Fruit fly (Drosophila melanogaster) whole organism, embryonic: ENCODE data around the gene Lasp.

ENCODE experiments used
- ATbp ChIP-seq: fragments of 200-800 bp; sonication (Bioruptor generic); optimal IDR thresholded peaks from 2 replicates; lab custom pipeline; 2017; ENCODE audit warnings: missing biosample characterization, mild to moderate bottlenecking, missing genetic modification characterization, missing genetic modification reagents
- Ada2b ChIP-seq: fragments of 200-800 bp; sonication (Bioruptor generic); IDR thresholded peaks from 2 replicates; pipeline ENCODE4 v1.3.6; 2022; ENCODE audit warnings: missing biosample characterization, missing genetic modification characterization
- CG13123 ChIP-seq: fragments of 200-800 bp; sonication (Bioruptor generic); optimal IDR thresholded peaks from 2 replicates; lab custom pipeline; 2016; ENCODE audit warnings: missing biosample characterization, missing genetic modification characterization
- CG6765 ChIP-seq: fragments of 200-800 bp; sonication (Bioruptor generic); optimal IDR thresholded peaks from 3 replicates; lab custom pipeline; 2017; ENCODE audit warnings: missing biosample characterization, mild to moderate bottlenecking, missing genetic modification characterization
- CG9609 ChIP-seq: fragments of 200-800 bp; sonication (Bioruptor generic); optimal IDR thresholded peaks from 3 replicates; lab custom pipeline; 2016; ENCODE audit warnings: missing biosample characterization, missing genetic modification characterization
- CoRest ChIP-seq: fragments of 200-800 bp; sonication (Bioruptor generic); optimal IDR thresholded peaks from 3 replicates; lab custom pipeline; 2018; ENCODE audit warnings: missing biosample characterization, mild to moderate bottlenecking, missing genetic modification characterization, moderate library complexity
- E2f2 ChIP-seq: fragments of 200-800 bp; sonication (Bioruptor generic); IDR thresholded peaks from 2 replicates; pipeline ENCODE4 v1.3.6; 2022; ENCODE audit warnings: missing biosample characterization, missing genetic modification characterization
- Gug ChIP-seq: fragments of 200-800 bp; sonication (Bioruptor generic); IDR thresholded peaks from 4 replicates; pipeline ENCODE4 v1.3.6; 2022; ENCODE audit warnings: missing biosample characterization, missing genetic modification characterization
- Hsf ChIP-seq: fragments of 200-800 bp; sonication (Bioruptor generic); optimal IDR thresholded peaks from 3 replicates; lab custom pipeline; 2016; ENCODE audit warnings: missing biosample characterization, missing genetic modification characterization
- lola ChIP-seq, 3 experiments: fragments of >200 bp in 2 of 3; fragments of 200-800 bp in 1 of 3; sonication (Bioruptor generic) in 1 of 3; optimal IDR thresholded peaks; 2 replicates each; lab custom pipeline; 2017 to 2019; ENCODE audit warnings: missing biosample characterization in 3 of 3, missing genetic modification characterization in 3 of 3, mild to moderate bottlenecking in 1 of 3, moderate library complexity in 1 of 3
- sd ChIP-seq: fragments of 200-800 bp; sonication (Bioruptor generic); optimal IDR thresholded peaks from 3 replicates; lab custom pipeline; 2018; ENCODE audit warnings: missing biosample characterization, mild to moderate bottlenecking, missing genetic modification characterization, moderate library complexity

DNA sequence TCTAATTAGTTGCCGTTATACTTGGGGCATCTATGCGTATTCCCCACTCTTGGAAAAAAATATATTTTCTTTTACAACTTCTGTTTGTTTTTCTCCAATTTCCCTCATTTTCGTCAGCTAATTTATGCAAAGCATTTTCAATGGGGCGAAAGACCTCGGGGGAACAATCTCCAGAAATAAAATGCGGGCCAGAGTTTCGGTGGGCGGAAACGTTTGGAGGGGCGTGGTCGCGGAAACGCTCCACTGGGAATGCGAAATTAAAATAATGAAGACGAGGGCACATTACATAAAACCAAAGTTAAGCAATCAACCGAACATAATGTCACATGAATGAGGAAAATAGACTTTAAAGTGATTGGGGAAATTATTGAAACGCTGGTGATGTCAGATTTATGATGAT is 70.4 kb downstream of the Lasp start:
- TF ChIP-seq lola (GFP tag; optimal IDR thresholded peaks at IDR 0.05; lab: Kevin White, UChicago) = no peak
- peak; percentile 27 for TF ChIP-seq sd (tag; lab: Kevin White, UChicago)
- TF ChIP-seq CG9609 (GFP tag; lab: Kevin White, UChicago) = no peak
- no peak for TF ChIP-seq Ada2b
- no peak for TF ChIP-seq CG13123 (GFP tag; lab: Kevin White, UChicago)
- no peak for TF ChIP-seq E2f2 (GFP tag; lab: Robert Waterston, UW)
- no peak for TF ChIP-seq ATbp (GFP tag; lab: Kevin White, UChicago)
- no peak for TF ChIP-seq CoRest (tag; lab: Kevin White, UChicago)
- TF ChIP-seq Hsf = no peak
- TF ChIP-seq Gug (GFP tag; lab: Robert Waterston, UW) = no peak
- TF ChIP-seq CG6765 (GFP tag; lab: Kevin White, UChicago) = no peak
